Worm (Caenorhabditis elegans) whole organism, midembryonic: Measurements from ENCODE around the gene R09B5.11.

Source experiments
- T22C8.4 ChIP-seq: fragments of 200-800 bp; sonication (Bioruptor generic); IDR thresholded peaks from 2 replicates; pipeline ENCODE4 v1.3.6; 2022; ENCODE audit warnings: missing genetic modification characterization, missing compliant biosample characterization
- cog-1 ChIP-seq: sonication (generic microtip); optimal IDR thresholded peaks from 2 replicates; lab custom pipeline; 2016; ENCODE audit warnings: missing genetic modification characterization, missing compliant biosample characterization
- flt-1 ChIP-seq: fragments of 200-800 bp; sonication (Bioruptor generic); IDR thresholded peaks from 2 replicates; pipeline ENCODE4 v1.3.6; 2022; ENCODE audit warnings: missing genetic modification characterization, missing compliant biosample characterization
- klf-2 ChIP-seq: fragments of 200-800 bp; sonication (Bioruptor generic); conservative IDR thresholded peaks from 2 replicates; pipeline ENCODE4 v1.3.6; 2022; ENCODE audit warnings: missing genetic modification reagents, missing genetic modification characterization, missing compliant biosample characterization
- med-1 ChIP-seq: sonication (generic microtip); optimal IDR thresholded peaks from 2 replicates; lab custom pipeline; 2017; ENCODE audit warnings: missing genetic modification characterization, mild to moderate bottlenecking, missing compliant biosample characterization, antibody characterized with exemption, missing genetic modification reagents; ENCODE audit not compliant: insufficient read depth
- ref-1 ChIP-seq: fragments of 200-800 bp; sonication (Bioruptor generic); conservative IDR thresholded peaks from 2 replicates; pipeline ENCODE4 v1.3.6; 2022; ENCODE audit warnings: missing genetic modification reagents, missing genetic modification characterization, missing compliant biosample characterization
- tab-1 ChIP-seq: fragments of 200-800 bp; sonication (Bioruptor generic); IDR thresholded peaks from 2 replicates; pipeline ENCODE4 v1.3.6; 2022; ENCODE audit warnings: missing genetic modification characterization, missing compliant biosample characterization
- ztf-23 ChIP-seq: fragments of 200-800 bp; sonication (Bioruptor generic); IDR thresholded peaks from 2 replicates; pipeline ENCODE4 v1.3.6; 2022; ENCODE audit warnings: missing genetic modification reagents, missing genetic modification characterization, missing compliant biosample characterization
- ztf-29 ChIP-seq: fragments of 200-800 bp; sonication (Bioruptor generic); IDR thresholded peaks from 2 replicates; pipeline ENCODE4 v1.3.6; 2022; ENCODE audit warnings: missing genetic modification reagents, missing genetic modification characterization, missing compliant biosample characterization

The R09B5.11 gene

ce11 chrV:1445081-1445480 is 6.1 kb downstream of the R09B5.11 start, which contains the start of gene cnc-5:
TSS of gene cnc-5 (plus strand) at chrV:1445381.
- TF ChIP-seq klf-2 (GFP tag; lab: Robert Waterston, UW) = no peak
- no peak for TF ChIP-seq tab-1
- no peak for TF ChIP-seq ztf-23
- TF ChIP-seq cog-1 (tag; lab: Kevin White, UChicago) = no peak
- TF ChIP-seq ref-1 (GFP tag; lab: Robert Waterston, UW) = no peak
- TF ChIP-seq med-1 (GFP tag; lab: Kevin White, UChicago) = no peak
- no peak for TF ChIP-seq T22C8.4 (GFP tag; lab: Robert Waterston, UW)
- no peak for TF ChIP-seq ztf-29
- no peak for TF ChIP-seq flt-1 (GFP tag; lab: Robert Waterston, UW)

ce11 chrV:1447079-1447478 is 8.1 kb downstream of the R09B5.11 start, which contains the start of gene cnc-4:
TSS of gene cnc-4 (plus strand) at chrV:1447195.
- no peak for TF ChIP-seq ref-1 (GFP tag; lab: Robert Waterston, UW)
- no peak for TF ChIP-seq med-1 (GFP tag; lab: Kevin White, UChicago)
- no peak for TF ChIP-seq ztf-23
- no peak for TF ChIP-seq cog-1 (tag; lab: Kevin White, UChicago)
- TF ChIP-seq T22C8.4 (GFP tag; lab: Robert Waterston, UW) = no peak
- TF ChIP-seq ztf-29 = no peak
- TF ChIP-seq flt-1 (GFP tag; lab: Robert Waterston, UW) = no peak
- no peak for TF ChIP-seq klf-2 (GFP tag; lab: Robert Waterston, UW)
- TF ChIP-seq tab-1 = no peak

- TF ChIP-seq ztf-29 (no peak), klf-2 (GFP tag; lab: Robert Waterston, UW) (no peak), ztf-23 (no peak), cog-1 (tag; lab: Kevin White, UChicago) (no peak), flt-1 (GFP tag; lab: Robert Waterston, UW) (no peak), med-1 (GFP tag; lab: Kevin White, UChicago) (no peak), tab-1 (no peak), ref-1 (GFP tag; lab: Robert Waterston, UW) (no peak)
Measured at ce11 chrV:1447724-1448123, 8.7 kb downstream of the R09B5.11 start, which contains the start of gene cnc-3. TSS of gene cnc-3 (plus strand) at chrV:1448004.

- TF ChIP-seq ztf-23 (no peak), klf-2 (GFP tag; lab: Robert Waterston, UW) (no peak), ztf-29 (no peak), cog-1 (tag; lab: Kevin White, UChicago) (no peak), med-1 (GFP tag; lab: Kevin White, UChicago) (no peak), tab-1 (no peak), flt-1 (GFP tag; lab: Robert Waterston, UW) (no peak), ref-1 (GFP tag; lab: Robert Waterston, UW) (no peak), T22C8.4 (GFP tag; lab: Robert Waterston, UW) (no peak)
Measured at ce11 chrV:1450160-1450559, 11.2 kb downstream of the R09B5.11 start, which contains the start of gene cnc-2. TSS of gene cnc-2 (minus strand) at chrV:1450183.

- TF ChIP-seq ztf-23 = no peak
- TF ChIP-seq klf-2 (GFP tag; lab: Robert Waterston, UW) = no peak
- no peak for TF ChIP-seq ztf-29
- no peak for TF ChIP-seq med-1 (GFP tag; lab: Kevin White, UChicago)
- TF ChIP-seq ref-1 (GFP tag; lab: Robert Waterston, UW) = no peak
- no peak for TF ChIP-seq flt-1 (GFP tag; lab: Robert Waterston, UW)
- no peak for TF ChIP-seq cog-1 (tag; lab: Kevin White, UChicago)
- TF ChIP-seq T22C8.4 (GFP tag; lab: Robert Waterston, UW) = no peak
- TF ChIP-seq tab-1 = no peak
Measured at ce11 chrV:1451334-1451733, 12.3 kb downstream of the R09B5.11 start, which contains the start of gene srj-23. TSS of gene srj-23 (plus strand) at chrV:1451634.

ce11 chrV:1454762-1455161 is 15.8 kb downstream of the R09B5.11 start, which contains the start of gene chil-14:
TSS of gene chil-14 (plus strand) at chrV:1455062.
- no peak for TF ChIP-seq med-1 (GFP tag; lab: Kevin White, UChicago)
- TF ChIP-seq ref-1 (GFP tag; lab: Robert Waterston, UW) = no peak
- TF ChIP-seq cog-1 (tag; lab: Kevin White, UChicago) = no peak
- TF ChIP-seq klf-2 (GFP tag; lab: Robert Waterston, UW) = no peak
- no peak for TF ChIP-seq flt-1 (GFP tag; lab: Robert Waterston, UW)
- no peak for TF ChIP-seq T22C8.4 (GFP tag; lab: Robert Waterston, UW)
- TF ChIP-seq ztf-29 = no peak
- no peak for TF ChIP-seq ztf-23
- TF ChIP-seq tab-1 = no peak

- TF ChIP-seq ref-1 (GFP tag; lab: Robert Waterston, UW) = no peak
- no peak for TF ChIP-seq ztf-23
- no peak for TF ChIP-seq T22C8.4 (GFP tag; lab: Robert Waterston, UW)
- no peak for TF ChIP-seq ztf-29
- TF ChIP-seq cog-1 (tag; lab: Kevin White, UChicago) = no peak
- no peak for TF ChIP-seq flt-1 (GFP tag; lab: Robert Waterston, UW)
- no peak for TF ChIP-seq med-1 (GFP tag; lab: Kevin White, UChicago)
- no peak for TF ChIP-seq tab-1
- no peak for TF ChIP-seq klf-2 (GFP tag; lab: Robert Waterston, UW)
Measured at ce11 chrV:1455280-1455679, 16.3 kb downstream of the R09B5.11 start.

ce11 chrV:1456614-1457013 is 17.6 kb downstream of the R09B5.11 start:
- TF ChIP-seq med-1 (GFP tag; lab: Kevin White, UChicago) (no peak), flt-1 (GFP tag; lab: Robert Waterston, UW) (no peak), T22C8.4 (GFP tag; lab: Robert Waterston, UW) (no peak), klf-2 (GFP tag; lab: Robert Waterston, UW) (no peak), ref-1 (GFP tag; lab: Robert Waterston, UW) (no peak), cog-1 (tag; lab: Kevin White, UChicago) (no peak), ztf-23 (no peak), ztf-29 (no peak), tab-1 (no peak)

ce11 chrV:1459374-1459926 is 20.4 kb downstream of the R09B5.11 start:
- TF ChIP-seq ztf-23 (no peak), klf-2 (GFP tag; lab: Robert Waterston, UW) (no peak), cog-1 (tag; lab: Kevin White, UChicago) (no peak)
